Fruit fly (Drosophila melanogaster) S2 (cell line): ENCODE measurements around the gene mldr.

Source experiments
- CG8478 ChIP-seq: fragments of >200 bp; optimal IDR thresholded peaks from 2 replicates; lab custom pipeline; 2018
- CTCF ChIP-seq, 2 experiments: fragments of >200 bp; optimal IDR thresholded peaks; 2 replicates each; lab custom pipeline; 2018

DNA sequence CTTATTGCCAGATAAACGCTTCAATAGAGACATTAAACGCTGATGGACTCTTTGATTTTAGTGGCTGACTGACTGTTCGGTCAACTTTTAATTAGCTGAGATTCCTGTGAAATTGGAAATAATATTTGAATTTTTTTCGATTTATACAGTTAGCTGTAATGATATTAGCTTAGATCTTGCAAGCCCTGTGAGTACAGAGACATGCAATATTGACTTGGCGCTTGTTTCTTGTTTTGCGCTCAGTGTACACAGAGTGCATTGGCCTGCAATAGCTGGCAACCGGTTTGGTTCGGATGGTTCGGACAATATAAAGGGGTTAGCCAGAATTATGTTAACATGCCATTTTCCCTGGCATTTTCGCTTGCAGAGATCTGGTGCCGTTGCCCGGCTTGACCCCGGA is 14.2 kb downstream of the mldr start:
- TF ChIP-seq CTCF (optimal IDR thresholded peaks at IDR 0.05; lab: Kevin White, UChicago) (no peak), CG8478 (lab: Kevin White, UChicago) (no peak)
